Worm (Caenorhabditis elegans) whole organism, L2 larva: ENCODE data around the gene sgca-1.

Experiments
- C34F6.9 ChIP-seq: fragments of 150-350 bp; optimal IDR thresholded peaks from 2 replicates; lab custom pipeline; 2014; ENCODE audit warnings: missing biosample characterization, missing genetic modification characterization
- F13H6.1 ChIP-seq: sonication (generic microtip); optimal IDR thresholded peaks from 2 replicates; lab custom pipeline; 2016; ENCODE audit warnings: missing genetic modification characterization, missing compliant biosample characterization
- R02D3.7 ChIP-seq: fragments of 150-350 bp; optimal IDR thresholded peaks from 2 replicates; lab custom pipeline; 2014; ENCODE audit warnings: missing biosample characterization, missing genetic modification characterization
- Y55F3AM.14 ChIP-seq: fragments of 200-800 bp; sonication (Bioruptor generic); optimal IDR thresholded peaks from 2 replicates; lab custom pipeline; 2018; ENCODE audit warnings: mild to moderate bottlenecking, missing genetic modification characterization, missing compliant biosample characterization
- ZK546.5 ChIP-seq: sonication (generic microtip); optimal IDR thresholded peaks from 2 replicates; lab custom pipeline; 2017; ENCODE audit warnings: missing biosample characterization, missing genetic modification characterization
- alr-1 ChIP-seq: fragments of 150-350 bp; optimal IDR thresholded peaks from 2 replicates; lab custom pipeline; 2014; ENCODE audit warnings: missing biosample characterization, missing genetic modification characterization
- aly-2 ChIP-seq: fragments of 150-350 bp; optimal IDR thresholded peaks from 2 replicates; lab custom pipeline; 2014; ENCODE audit warnings: missing biosample characterization, missing genetic modification characterization
- ama-1 ChIP-seq: fragments of 150-350 bp; optimal IDR thresholded peaks from 2 replicates; lab custom pipeline; 2018; ENCODE audit warnings: inconsistent platforms
- blmp-1 ChIP-seq: sonication (generic microtip); optimal IDR thresholded peaks from 2 replicates; lab custom pipeline; 2017; ENCODE audit warnings: missing genetic modification characterization, mild to moderate bottlenecking, missing compliant biosample characterization, antibody characterized with exemption, moderate library complexity; ENCODE audit not compliant: insufficient read depth
- ceh-16 ChIP-seq: fragments of 150-350 bp; optimal IDR thresholded peaks from 2 replicates; lab custom pipeline; 2014; ENCODE audit warnings: missing biosample characterization, missing genetic modification characterization
- ceh-82 ChIP-seq: fragments of 150-350 bp; optimal IDR thresholded peaks from 2 replicates; lab custom pipeline; 2014; ENCODE audit warnings: missing biosample characterization, missing genetic modification characterization
- crh-2 ChIP-seq: sonication (generic microtip); optimal IDR thresholded peaks from 2 replicates; lab custom pipeline; 2017; ENCODE audit warnings: missing biosample characterization, missing genetic modification characterization
- dmd-4 ChIP-seq: sonication (generic microtip); optimal IDR thresholded peaks from 2 replicates; lab custom pipeline; 2017; ENCODE audit warnings: missing biosample characterization, missing genetic modification characterization
- egl-27 ChIP-seq: sonication (generic microtip); optimal IDR thresholded peaks from 3 replicates; lab custom pipeline; 2017; ENCODE audit warnings: missing biosample characterization, missing genetic modification reagents, missing genetic modification characterization
- elt-1 ChIP-seq: fragments of 150-350 bp; optimal IDR thresholded peaks from 2 replicates; lab custom pipeline; 2014; ENCODE audit warnings: missing biosample characterization, missing genetic modification characterization
- elt-3 ChIP-seq: sonication (generic microtip); optimal IDR thresholded peaks from 2 replicates; lab custom pipeline; 2017; ENCODE audit warnings: missing biosample characterization, missing genetic modification characterization
- fos-1 ChIP-seq: fragments of 150-350 bp; optimal IDR thresholded peaks from 2 replicates; lab custom pipeline; 2014; ENCODE audit warnings: missing biosample characterization, missing genetic modification characterization
- gmeb-1 ChIP-seq: fragments of 150-350 bp; optimal IDR thresholded peaks from 2 replicates; lab custom pipeline; 2014; ENCODE audit warnings: missing biosample characterization, missing genetic modification characterization
- lin-11 ChIP-seq: fragments of 150-350 bp; sonication (generic microtip); optimal IDR thresholded peaks from 2 replicates; lab custom pipeline; 2014; ENCODE audit warnings: missing biosample characterization, missing genetic modification characterization, inconsistent platforms, mixed read lengths
- lin-13 ChIP-seq: fragments of 150-350 bp; optimal IDR thresholded peaks from 2 replicates; lab custom pipeline; 2014; ENCODE audit warnings: missing biosample characterization, missing genetic modification reagents, missing genetic modification characterization
- lin-39 ChIP-seq: fragments of 150-350 bp; optimal IDR thresholded peaks from 2 replicates; lab custom pipeline; 2014; ENCODE audit warnings: missing biosample characterization, missing genetic modification reagents, missing genetic modification characterization
- lsy-2 ChIP-seq, 2 experiments: fragments of 150-350 bp in 1 of 2; sonication (generic microtip) in 1 of 2; optimal IDR thresholded peaks; 2 replicates each; lab custom pipeline; 2014 to 2017; ENCODE audit warnings: missing biosample characterization in 2 of 2, missing genetic modification characterization in 2 of 2
- mab-5 ChIP-seq: fragments of 150-350 bp; optimal IDR thresholded peaks from 2 replicates; lab custom pipeline; 2014; ENCODE audit warnings: missing biosample characterization, missing genetic modification characterization
- mbf-1 ChIP-seq: sonication (generic microtip); optimal IDR thresholded peaks from 2 replicates; lab custom pipeline; 2017; ENCODE audit warnings: missing biosample characterization, missing genetic modification characterization
- mdl-1 ChIP-seq, 2 experiments: fragments of 150-350 bp in 1 of 2; sonication (generic microtip) in 1 of 2; optimal IDR thresholded peaks; 2 replicates each; lab custom pipeline; 2017; ENCODE audit warnings: missing biosample characterization in 2 of 2, missing genetic modification characterization in 2 of 2
- nhr-10 ChIP-seq: sonication (generic microtip); optimal IDR thresholded peaks from 2 replicates; lab custom pipeline; 2017; ENCODE audit warnings: missing biosample characterization, missing genetic modification characterization
- nhr-11 ChIP-seq: fragments of 150-350 bp; optimal IDR thresholded peaks from 2 replicates; lab custom pipeline; 2014; ENCODE audit warnings: missing biosample characterization, missing genetic modification characterization
- nhr-12 ChIP-seq: fragments of 150-350 bp; optimal IDR thresholded peaks from 2 replicates; lab custom pipeline; 2014; ENCODE audit warnings: missing biosample characterization, missing genetic modification characterization
- nhr-129 ChIP-seq: fragments of 150-350 bp; optimal IDR thresholded peaks from 2 replicates; lab custom pipeline; 2014; ENCODE audit warnings: missing biosample characterization, missing genetic modification characterization
- nhr-21 ChIP-seq: fragments of 150-350 bp; optimal IDR thresholded peaks from 2 replicates; lab custom pipeline; 2014; ENCODE audit warnings: missing biosample characterization, missing genetic modification characterization
- nhr-23 ChIP-seq: fragments of 150-350 bp; optimal IDR thresholded peaks from 2 replicates; lab custom pipeline; 2014; ENCODE audit warnings: missing biosample characterization, missing genetic modification reagents, missing genetic modification characterization
- nhr-237 ChIP-seq: fragments of 150-350 bp; optimal IDR thresholded peaks from 2 replicates; lab custom pipeline; 2014; ENCODE audit warnings: missing biosample characterization, missing genetic modification characterization
- nhr-25 ChIP-seq: fragments of 150-350 bp; sonication (generic microtip); optimal IDR thresholded peaks from 3 replicates; lab custom pipeline; 2014; ENCODE audit warnings: missing biosample characterization, missing genetic modification characterization
- nhr-6 ChIP-seq: fragments of 150-350 bp; optimal IDR thresholded peaks from 2 replicates; lab custom pipeline; 2014; ENCODE audit warnings: missing biosample characterization, missing genetic modification characterization
- nhr-77 ChIP-seq: fragments of 150-350 bp; optimal IDR thresholded peaks from 2 replicates; lab custom pipeline; 2014; ENCODE audit warnings: missing biosample characterization, missing genetic modification characterization
- peb-1 ChIP-seq: fragments of 150-350 bp; optimal IDR thresholded peaks from 2 replicates; lab custom pipeline; 2014; ENCODE audit warnings: missing biosample characterization, missing genetic modification characterization
- sem-4 ChIP-seq: fragments of 150-350 bp; optimal IDR thresholded peaks from 2 replicates; lab custom pipeline; 2014; ENCODE audit warnings: missing biosample characterization, missing genetic modification reagents, missing genetic modification characterization
- skn-1 ChIP-seq: sonication (generic microtip); optimal IDR thresholded peaks from 2 replicates; lab custom pipeline; 2017; ENCODE audit warnings: missing biosample characterization, missing genetic modification characterization
- sma-3 ChIP-seq: sonication (generic microtip); optimal IDR thresholded peaks from 2 replicates; lab custom pipeline; 2016; ENCODE audit warnings: missing genetic modification reagents, missing genetic modification characterization, missing compliant biosample characterization
- sma-9 ChIP-seq, 2 experiments: fragments of 150-350 bp in 1 of 2; sonication (generic microtip) in 1 of 2; optimal IDR thresholded peaks; 2 replicates each; lab custom pipeline; 2014 to 2016; ENCODE audit warnings: missing genetic modification characterization in 2 of 2, mild to moderate bottlenecking in 1 of 2, missing biosample characterization in 1 of 2, missing compliant biosample characterization in 1 of 2, missing genetic modification reagents in 1 of 2, moderate library complexity in 1 of 2
- snpc-4 ChIP-seq: fragments of 150-350 bp; optimal IDR thresholded peaks from 2 replicates; lab custom pipeline; 2014; ENCODE audit warnings: missing biosample characterization, missing genetic modification characterization
- unc-39 ChIP-seq: fragments of 150-350 bp; optimal IDR thresholded peaks from 2 replicates; lab custom pipeline; 2014; ENCODE audit warnings: missing biosample characterization, missing genetic modification characterization
- unc-55 ChIP-seq: fragments of 150-350 bp; sonication (generic microtip); optimal IDR thresholded peaks from 3 replicates; lab custom pipeline; 2014; ENCODE audit warnings: missing biosample characterization, missing genetic modification reagents, missing genetic modification characterization
- unc-62 ChIP-seq: fragments of 150-350 bp; optimal IDR thresholded peaks from 2 replicates; lab custom pipeline; 2014; ENCODE audit warnings: missing biosample characterization, missing genetic modification reagents, missing genetic modification characterization
- zag-1 ChIP-seq: fragments of 150-350 bp; optimal IDR thresholded peaks from 2 replicates; lab custom pipeline; 2014; ENCODE audit warnings: missing biosample characterization, missing genetic modification characterization
- ztf-1 ChIP-seq: fragments of 200-800 bp; sonication (Bioruptor generic); conservative IDR thresholded peaks from 2 replicates; pipeline ENCODE4 v1.3.6; 2022; ENCODE audit warnings: missing genetic modification characterization, missing compliant biosample characterization
- ztf-11 ChIP-seq: sonication (generic microtip); optimal IDR thresholded peaks from 2 replicates; lab custom pipeline; 2017; ENCODE audit warnings: missing biosample characterization, missing genetic modification characterization
- ztf-4 ChIP-seq: fragments of 150-350 bp; optimal IDR thresholded peaks from 2 replicates; lab custom pipeline; 2014; ENCODE audit warnings: missing biosample characterization, missing genetic modification characterization

The sgca-1 gene

DNA sequence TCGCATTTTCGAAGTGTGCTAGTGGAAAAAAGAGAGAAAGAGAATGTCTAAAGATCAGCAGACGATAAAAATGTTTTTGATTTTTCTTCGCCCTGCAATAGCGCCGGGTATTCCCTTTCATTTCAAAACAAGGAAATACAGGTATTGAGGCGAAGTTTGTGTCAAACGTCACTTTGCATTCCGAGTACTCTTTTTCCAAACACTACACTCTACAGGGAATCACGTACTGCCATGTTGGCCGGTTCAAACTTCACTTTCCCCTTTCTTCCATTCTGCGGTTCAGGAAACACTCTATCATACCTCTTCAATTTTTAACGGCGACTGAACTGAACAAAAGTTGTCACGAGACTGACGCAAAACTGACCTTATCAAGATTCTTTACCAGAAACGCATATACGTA is 50.8 kb downstream of the sgca-1 start:
- TF ChIP-seq blmp-1 = peak; percentile 52
- TF ChIP-seq nhr-23 (tag; lab: Kevin White, UChicago) = no peak
- no peak for TF ChIP-seq ceh-82 (tag; lab: Kevin White, UChicago)
- TF ChIP-seq mbf-1 = no peak
- TF ChIP-seq unc-55 (GFP tag; lab: Kevin White, UChicago) = no peak
- no peak for TF ChIP-seq elt-1
- no peak for TF ChIP-seq F13H6.1 (tag; lab: Kevin White, UChicago)

ce11 chrX:6737329-6738008 is 51.9 kb downstream of the sgca-1 start:
- TF ChIP-seq Y55F3AM.14 (peak; percentile 93), lsy-2 (tag; optimal IDR thresholded peaks at IDR 0.05; lab: Kevin White, UChicago) (peak; percentile 12 to 73), aly-2 (tag; lab: Kevin White, UChicago) (no peak), ceh-82 (tag; lab: Kevin White, UChicago) (no peak), C34F6.9 (peak; percentile 80), nhr-23 (tag; lab: Kevin White, UChicago) (no peak), egl-27 (peak; percentile 96), unc-39 (tag; lab: Kevin White, UChicago) (no peak), unc-62 (GFP tag; lab: Kevin White, UChicago) (no peak), sma-9 (GFP tag; optimal IDR thresholded peaks at IDR 0.05; lab: Kevin White, UChicago) (peak; percentile 100), sma-9 (tag; optimal IDR thresholded peaks at IDR 0.05; lab: Kevin White, UChicago) (peak; percentile 80), fos-1 (tag; lab: Kevin White, UChicago) (peak; percentile 79), sma-3 (GFP tag; lab: Kevin White, UChicago) (peak; percentile 99), ztf-1 (GFP tag; lab: Robert Waterston, UW) (no peak), lin-39 (no peak), ama-1 (lab: Kevin White, UChicago) (no peak), crh-2 (tag; lab: Kevin White, UChicago) (peak; percentile 94), nhr-129 (tag; lab: Kevin White, UChicago) (peak; percentile 88), nhr-10 (tag; lab: Kevin White, UChicago) (no peak), nhr-21 (tag; lab: Kevin White, UChicago) (peak; percentile 99), nhr-11 (tag; lab: Kevin White, UChicago) (no peak), ztf-11 (no peak), skn-1 (no peak), alr-1 (tag; lab: Kevin White, UChicago) (no peak), nhr-237 (tag; lab: Kevin White, UChicago) (no peak), mdl-1 (tag; optimal IDR thresholded peaks at IDR 0.05; lab: Kevin White, UChicago) (peak; percentile 100), peb-1 (no peak), elt-3 (tag; lab: Kevin White, UChicago) (no peak), nhr-12 (tag; lab: Kevin White, UChicago) (no peak), dmd-4 (tag; lab: Kevin White, UChicago) (no peak), unc-55 (GFP tag; lab: Kevin White, UChicago) (peak; percentile 38), nhr-25 (tag; lab: Kevin White, UChicago) (peak; percentile 96), ztf-4 (tag; lab: Kevin White, UChicago) (peak; percentile 58), zag-1 (tag; lab: Kevin White, UChicago) (peak; percentile 29), ceh-16 (tag; lab: Kevin White, UChicago) (peak; percentile 93), snpc-4 (tag; lab: Kevin White, UChicago) (peak; percentile 57), elt-1 (no peak), mbf-1 (no peak), mab-5 (peak; percentile 30), lin-11 (tag; lab: Kevin White, UChicago) (peak; percentile 78), lin-13 (GFP tag; lab: Kevin White, UChicago) (peak; percentile 25), gmeb-1 (tag; lab: Kevin White, UChicago) (peak; percentile 62), ZK546.5 (tag; lab: Kevin White, UChicago) (no peak), F13H6.1 (tag; lab: Kevin White, UChicago) (peak; percentile 98), blmp-1 (peak; percentile 89), nhr-6 (peak; percentile 68), R02D3.7 (no peak), nhr-77 (no peak), sem-4 (tag; lab: Kevin White, UChicago) (peak; percentile 95)
